Worm (Caenorhabditis elegans) whole organism, L3 larva: ENCODE measurements around the gene dpy-17.

Experiments
- R02D3.7 ChIP-seq: fragments of 150-350 bp; optimal IDR thresholded peaks from 2 replicates; lab custom pipeline; 2014; ENCODE audit warnings: missing biosample characterization, missing genetic modification characterization
- ceh-16 ChIP-seq: sonication (generic microtip); optimal IDR thresholded peaks from 2 replicates; lab custom pipeline; 2017; ENCODE audit warnings: missing biosample characterization, missing genetic modification characterization
- egl-27 ChIP-seq: sonication (generic microtip); optimal IDR thresholded peaks from 4 replicates; lab custom pipeline; 2017; ENCODE audit warnings: missing biosample characterization, missing genetic modification reagents, missing genetic modification characterization
- elt-2 ChIP-seq: sonication (generic microtip); optimal IDR thresholded peaks from 2 replicates; lab custom pipeline; 2016; ENCODE audit warnings: missing genetic modification reagents, mild to moderate bottlenecking, missing genetic modification characterization, missing compliant biosample characterization
- hmg-11 ChIP-seq: sonication (generic microtip); optimal IDR thresholded peaks from 2 replicates; lab custom pipeline; 2016; ENCODE audit warnings: missing genetic modification characterization, missing compliant biosample characterization
- nfya-1 ChIP-seq: sonication (generic microtip); optimal IDR thresholded peaks from 2 replicates; lab custom pipeline; 2017; ENCODE audit warnings: missing genetic modification characterization, mild to moderate bottlenecking, missing compliant biosample characterization, antibody characterized with exemption, moderate library complexity; ENCODE audit not compliant: insufficient read depth
- nhr-11 ChIP-seq: fragments of 150-350 bp; optimal IDR thresholded peaks from 2 replicates; lab custom pipeline; 2014; ENCODE audit warnings: missing biosample characterization, missing genetic modification characterization
- nhr-12 ChIP-seq: fragments of 150-350 bp; optimal IDR thresholded peaks from 2 replicates; lab custom pipeline; 2014; ENCODE audit warnings: missing biosample characterization, missing genetic modification characterization
- nhr-76 ChIP-seq: fragments of 150-350 bp; sonication (generic microtip); optimal IDR thresholded peaks from 5 replicates; lab custom pipeline; 2014; ENCODE audit warnings: missing biosample characterization, missing genetic modification characterization
- sea-2 ChIP-seq: fragments of 150-350 bp; sonication (generic microtip); optimal IDR thresholded peaks from 4 replicates; lab custom pipeline; 2014; ENCODE audit warnings: missing biosample characterization, missing genetic modification reagents, missing genetic modification characterization
- snpc-4 ChIP-seq: fragments of 150-350 bp; optimal IDR thresholded peaks from 2 replicates; lab custom pipeline; 2014; ENCODE audit warnings: missing biosample characterization, missing genetic modification characterization
- unc-62 ChIP-seq: fragments of 150-350 bp; sonication (generic microtip); optimal IDR thresholded peaks from 4 replicates; lab custom pipeline; 2014; ENCODE audit warnings: missing biosample characterization, missing genetic modification reagents, missing genetic modification characterization
- zag-1 ChIP-seq: fragments of 150-350 bp; optimal IDR thresholded peaks from 2 replicates; lab custom pipeline; 2014; ENCODE audit warnings: missing biosample characterization, missing genetic modification characterization

DNA sequence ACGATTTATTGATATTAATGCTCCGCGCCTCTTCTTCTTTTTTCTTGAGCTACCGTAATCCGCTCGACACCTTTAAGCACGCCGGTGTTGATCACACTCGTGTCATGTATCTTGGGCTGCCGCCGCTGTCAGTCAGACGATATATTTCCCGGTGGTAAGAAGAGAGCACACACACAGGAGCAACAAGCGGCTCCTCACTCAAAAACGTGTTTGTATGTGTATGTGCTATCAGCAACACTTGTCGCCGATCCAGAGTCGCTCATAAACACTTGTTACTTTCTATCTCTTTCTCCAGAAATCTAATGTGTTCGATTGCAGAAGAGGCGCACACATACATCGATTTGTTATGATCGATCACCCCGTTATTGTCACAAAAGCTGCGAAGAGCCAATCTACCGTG lies 33.4 kb downstream of the dpy-17 start:
- TF ChIP-seq ceh-16 (no peak), nhr-12 (no peak), egl-27 (no peak), hmg-11 (tag; lab: Kevin White, UChicago) (no peak), nhr-76 (tag; lab: Kevin White, UChicago) (no peak), elt-2 (tag; lab: Kevin White, UChicago) (peak; percentile 12), snpc-4 (tag; lab: Kevin White, UChicago) (no peak), unc-62 (GFP tag; lab: Kevin White, UChicago) (no peak), nfya-1 (tag; lab: Kevin White, UChicago) (peak; percentile 51), sea-2 (GFP tag; lab: Kevin White, UChicago) (no peak), nhr-11 (tag; lab: Kevin White, UChicago) (no peak), R02D3.7 (tag; lab: Kevin White, UChicago) (no peak), zag-1 (tag; lab: Kevin White, UChicago) (no peak)
